Fruit fly (Drosophila melanogaster): ENCODE measurements around the gene CG31524.

- TF ChIP-seq CTCF (optimal IDR thresholded peaks at IDR 0.05) (no peak), CG8478 (optimal IDR thresholded peaks at IDR 0.05) (no peak)
Measured at dm6 chr3R:30526799-30527465, 12.8 kb upstream of the CG31524 start, which contains the start of gene jdp.
